Worm (Caenorhabditis elegans): Measurements from ENCODE around the gene E01G6.1.

The E01G6.1 gene

DNA sequence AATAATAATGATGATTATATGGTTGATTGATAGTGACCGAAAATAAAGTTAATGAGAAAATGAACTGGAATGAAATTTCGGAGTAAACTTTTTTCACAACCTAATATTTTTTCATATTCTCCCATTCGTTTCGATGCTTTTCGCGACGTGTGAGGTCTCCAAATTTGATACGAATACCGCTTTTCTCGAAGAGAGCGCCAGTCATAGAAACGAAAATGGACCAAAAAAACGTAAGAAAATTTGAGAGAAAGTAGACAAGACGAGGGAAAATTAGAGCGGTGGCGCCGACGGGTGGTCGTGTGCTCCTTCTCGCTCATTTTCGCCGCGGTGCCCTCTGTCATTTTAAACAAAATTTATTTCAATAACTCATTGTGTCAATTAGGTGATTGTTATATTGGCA lies 53.7 kb downstream of the E01G6.1 start:
- TF ChIP-seq aptf-2 (GFP tag; conservative IDR thresholded peaks at IDR 0.05) (no peak), tbp1 (GFP tag; optimal IDR thresholded peaks at IDR 0.05) (no peak), hsf-1 (GFP tag; IDR thresholded peaks at IDR 0.05) (no peak), F55B11.4 (tag; optimal IDR thresholded peaks at IDR 0.05; ENCODE audit: borderline replicate concordance, insufficient read depth) (no peak), xnd-1 (tag; optimal IDR thresholded peaks at IDR 0.05) (no peak), sptf-2 (GFP tag; optimal IDR thresholded peaks at IDR 0.05) (no peak), hlh-12 (tag; optimal IDR thresholded peaks at IDR 0.05) (no peak)

DNA sequence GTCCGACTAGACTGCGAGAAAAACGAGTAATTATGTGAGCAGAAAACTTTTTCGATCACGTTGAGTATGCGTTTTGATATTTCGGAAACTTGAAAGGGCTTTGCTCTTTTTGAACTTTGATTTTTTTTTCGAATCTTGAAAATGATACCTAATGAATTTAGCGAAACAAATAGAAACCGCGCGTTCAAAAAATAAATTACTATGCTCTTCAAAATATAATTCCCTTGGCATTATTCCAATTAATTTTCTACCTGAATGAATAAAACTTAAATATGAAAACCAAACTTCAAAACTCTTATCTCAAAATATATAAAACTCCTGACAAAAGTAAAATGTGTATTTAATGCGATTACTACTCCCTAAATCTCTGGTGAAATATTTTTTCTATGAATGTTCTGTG lies 54.6 kb downstream of the E01G6.1 start, which contains the start of gene xtr-2:
Gene xtr-2, plus strand, starts transcription at position 301 of the 400 bp plus-strand sequence.
- no peak for TF ChIP-seq Y56A3A.18 (GFP tag; IDR thresholded peaks at IDR 0.05)
- no peak for TF ChIP-seq Y67H2A.10 (GFP tag; conservative IDR thresholded peaks at IDR 0.05)
- no peak for TF ChIP-seq ceh-58 (GFP tag; IDR thresholded peaks at IDR 0.05)
- no peak for TF ChIP-seq nfya-2 (GFP tag; IDR thresholded peaks at IDR 0.05)
- TF ChIP-seq madf-6 (GFP tag; IDR thresholded peaks at IDR 0.05), result no peak
- TF ChIP-seq ztf-22 (GFP tag; optimal IDR thresholded peaks at IDR 0.05), result no peak
- no peak for TF ChIP-seq chd-7 (tag; optimal IDR thresholded peaks at IDR 0.05)
- no peak for TF ChIP-seq hsf-1 (GFP tag; IDR thresholded peaks at IDR 0.05)
- TF ChIP-seq pha-4 (tag; optimal IDR thresholded peaks at IDR 0.05), result no peak
- no peak for TF ChIP-seq ama-1 (optimal IDR thresholded peaks at IDR 0.05)
- TF ChIP-seq ama-1 (GFP tag; optimal IDR thresholded peaks at IDR 0.05), result no peak
- no peak for TF ChIP-seq nhr-120 (GFP tag; IDR thresholded peaks at IDR 0.05)
- TF ChIP-seq somi-1 (GFP tag; optimal IDR thresholded peaks at IDR 0.05), result no peak
